Fruit fly (Drosophila melanogaster) Kc167 (cell line): ENCODE measurements around the gene Hug.

Experiments used
- Myc ChIP-seq: fragments of >200 bp; optimal IDR thresholded peaks from 2 replicates; lab custom pipeline; 2017; ENCODE audit warnings: missing external identifiers
- h ChIP-seq: fragments of >200 bp; optimal IDR thresholded peaks from 3 replicates; lab custom pipeline; 2018; ENCODE audit warnings: missing external identifiers
- insv ChIP-seq: fragments of >200 bp; optimal IDR thresholded peaks from 3 replicates; lab custom pipeline; 2018; ENCODE audit warnings: missing external identifiers
- psq ChIP-seq: fragments of >200 bp; optimal IDR thresholded peaks from 2 replicates; lab custom pipeline; 2017; ENCODE audit warnings: missing external identifiers

DNA sequence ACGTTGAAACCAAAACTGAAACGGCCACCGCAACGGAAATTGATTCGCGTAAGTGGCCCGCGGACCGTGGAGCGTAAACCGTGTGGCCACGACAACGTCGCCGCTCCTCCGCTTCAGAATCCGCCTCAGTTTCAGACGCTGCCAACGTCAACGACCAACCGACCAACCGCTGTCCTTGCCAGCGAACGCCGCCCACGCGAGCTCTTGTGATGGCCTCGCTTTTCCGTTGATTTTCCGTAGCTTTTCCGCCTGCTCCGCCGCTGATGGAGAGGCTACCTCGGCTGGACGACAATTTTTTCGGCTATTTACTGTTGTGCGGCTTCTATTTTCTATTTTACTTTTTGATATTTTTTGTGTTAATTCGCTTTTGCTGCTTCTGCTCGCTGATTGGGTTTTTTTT is 35.2 kb downstream of the Hug start:
- no peak for TF ChIP-seq insv (lab: Kevin White, UChicago)
- no peak for TF ChIP-seq psq (lab: Kevin White, UChicago)
- TF ChIP-seq Myc (lab: Kevin White, UChicago) = no peak
- TF ChIP-seq h (lab: Kevin White, UChicago) = no peak
